Fruit fly (Drosophila melanogaster) whole organism: ENCODE data around the gene eas.

Experiments used
- CG8478 ChIP-seq: fragments of >200 bp; optimal IDR thresholded peaks from 2 replicates; lab custom pipeline; 2018; ENCODE audit warnings: inconsistent platforms
- Dll ChIP-seq: fragments of >200 bp; optimal IDR thresholded peaks from 2 replicates; lab custom pipeline; 2017
- EcR ChIP-seq, 2 experiments: fragments of >200 bp; optimal IDR thresholded peaks; 2 replicates each; lab custom pipeline; 2017; ENCODE audit warnings: missing biosample characterization in 2 of 2, missing genetic modification characterization in 2 of 2, missing genetic modification reagents in 2 of 2
- pan ChIP-seq: fragments of >200 bp; optimal IDR thresholded peaks from 2 replicates; lab custom pipeline; 2017
- psq ChIP-seq: fragments of >200 bp; optimal IDR thresholded peaks from 2 replicates; lab custom pipeline; 2017
- usp ChIP-seq: fragments of >200 bp; optimal IDR thresholded peaks from 2 replicates; lab custom pipeline; 2017; ENCODE audit warnings: missing biosample characterization, missing genetic modification characterization, mixed read lengths

The eas gene

dm6 chrX:16281305-16281704, 3.2 kb downstream of the eas start:
- TF ChIP-seq usp (GFP tag; lab: Kevin White, UChicago) (no peak), Dll (lab: Kevin White, UChicago) (no peak), psq (no peak), pan (lab: Kevin White, UChicago) (no peak), EcR (GFP tag; optimal IDR thresholded peaks at IDR 0.05; lab: Kevin White, UChicago) (no peak), CG8478 (lab: Kevin White, UChicago) (no peak)

DNA sequence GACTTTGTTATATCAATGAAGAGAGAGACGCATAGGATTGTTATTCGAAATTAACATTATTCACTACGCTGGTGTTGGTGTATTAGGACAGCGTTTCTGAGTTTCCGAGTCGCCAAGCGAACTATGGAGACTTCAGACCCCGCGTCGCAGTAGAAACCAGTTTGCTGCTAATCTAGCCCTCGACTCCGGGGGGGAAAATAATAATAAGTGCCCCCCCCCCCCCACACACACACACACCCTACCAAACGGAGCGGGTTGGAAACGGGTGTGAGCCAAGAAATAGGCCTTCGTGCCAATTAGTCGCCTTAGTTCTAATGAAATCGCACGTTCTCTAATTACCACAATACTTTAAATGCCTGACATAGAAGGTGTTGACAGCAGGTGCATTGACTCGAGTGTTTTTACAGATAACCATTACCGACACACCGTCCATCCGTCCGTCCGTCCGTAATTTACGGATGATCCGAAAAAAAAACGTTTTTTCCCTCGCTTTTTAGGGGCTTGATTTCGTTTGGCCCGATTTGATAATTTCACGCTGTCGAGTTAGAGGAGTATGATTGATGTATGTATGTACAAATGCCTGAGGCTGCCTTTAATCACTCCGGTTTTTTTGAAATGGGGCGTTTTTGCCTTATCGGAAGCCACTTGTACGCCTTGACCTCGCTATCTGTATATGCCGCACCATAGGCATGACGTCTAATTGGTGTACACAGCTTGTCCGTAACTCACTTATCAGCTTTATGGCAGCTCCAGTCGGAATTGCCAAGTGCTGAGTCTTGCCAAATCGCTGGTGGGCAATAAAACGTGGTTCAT, 3.8 kb downstream of the eas start:
- TF ChIP-seq psq (no peak), usp (GFP tag; lab: Kevin White, UChicago) (no peak), EcR (GFP tag; optimal IDR thresholded peaks at IDR 0.05; lab: Kevin White, UChicago) (no peak), CG8478 (lab: Kevin White, UChicago) (no peak), pan (lab: Kevin White, UChicago) (no peak), Dll (lab: Kevin White, UChicago) (no peak)

DNA sequence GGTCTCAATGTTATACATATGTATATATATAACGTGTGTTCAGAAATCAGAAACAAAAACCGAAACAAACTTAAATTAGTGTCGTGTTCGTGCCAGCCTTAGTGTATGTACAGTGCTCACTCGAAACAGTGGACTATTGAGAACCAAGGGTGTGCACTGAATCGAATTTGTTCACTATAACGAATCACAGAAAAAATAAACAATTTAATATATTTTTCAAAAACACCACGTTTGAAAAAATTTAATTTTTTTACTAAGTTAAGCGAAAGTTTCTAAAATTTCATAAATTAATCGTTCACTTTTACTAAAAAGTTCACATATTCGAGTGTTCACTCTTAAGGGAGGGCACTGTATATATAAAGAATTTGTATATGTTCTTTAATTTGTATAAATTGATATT, 7.1 kb downstream of the eas start:
- no peak for TF ChIP-seq EcR (GFP tag; optimal IDR thresholded peaks at IDR 0.05; lab: Kevin White, UChicago)
- no peak for TF ChIP-seq usp (GFP tag; lab: Kevin White, UChicago)
- TF ChIP-seq pan (lab: Kevin White, UChicago), result no peak
- no peak for TF ChIP-seq psq
- TF ChIP-seq Dll (lab: Kevin White, UChicago), result no peak
- TF ChIP-seq CG8478 (lab: Kevin White, UChicago), result no peak

DNA sequence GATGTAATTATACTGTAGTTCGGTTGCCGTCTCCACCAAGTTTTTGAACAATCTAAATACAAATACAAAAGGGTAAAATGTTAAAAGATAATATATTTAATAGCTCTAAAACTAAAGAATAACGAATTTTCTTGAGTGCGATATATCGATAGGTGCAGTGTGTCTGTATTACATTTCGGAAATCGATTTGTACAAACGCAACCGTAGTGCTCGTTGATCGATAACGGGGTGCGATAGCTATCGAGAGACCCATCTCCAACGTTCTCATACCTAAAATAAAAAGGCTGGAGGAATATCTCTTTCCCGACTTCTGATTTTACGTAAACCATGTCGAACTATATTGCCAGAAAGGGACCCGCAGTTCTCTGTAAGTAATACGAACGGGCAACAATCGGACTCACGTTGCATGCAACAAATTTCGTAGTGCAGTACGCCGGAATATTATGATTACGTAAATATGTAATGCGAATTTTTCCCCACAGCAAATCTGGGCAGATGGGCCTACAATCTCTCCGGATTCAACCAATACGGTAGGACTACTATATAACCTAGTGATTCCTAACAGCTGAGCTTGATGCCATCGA, 8.0 kb downstream of the eas start, which contains the start of gene UQCR-14:
Gene UQCR-14 (plus strand): TSS at position 206 of the 584 bp plus-strand sequence.
- TF ChIP-seq usp (GFP tag; lab: Kevin White, UChicago) (no peak), EcR (GFP tag; optimal IDR thresholded peaks at IDR 0.05; lab: Kevin White, UChicago) (no peak), Dll (lab: Kevin White, UChicago) (no peak), CG8478 (lab: Kevin White, UChicago) (no peak), psq (no peak), pan (lab: Kevin White, UChicago) (no peak)

- TF ChIP-seq usp (GFP tag; lab: Kevin White, UChicago), result no peak
Observed at dm6 chrX:16288492-16288964, 10.4 kb downstream of the eas start, which contains the start of the genes CG32576 and caz. CG32576 (minus strand) TSS chrX:16288533. caz (plus strand) TSS chrX:16288810.

DNA sequence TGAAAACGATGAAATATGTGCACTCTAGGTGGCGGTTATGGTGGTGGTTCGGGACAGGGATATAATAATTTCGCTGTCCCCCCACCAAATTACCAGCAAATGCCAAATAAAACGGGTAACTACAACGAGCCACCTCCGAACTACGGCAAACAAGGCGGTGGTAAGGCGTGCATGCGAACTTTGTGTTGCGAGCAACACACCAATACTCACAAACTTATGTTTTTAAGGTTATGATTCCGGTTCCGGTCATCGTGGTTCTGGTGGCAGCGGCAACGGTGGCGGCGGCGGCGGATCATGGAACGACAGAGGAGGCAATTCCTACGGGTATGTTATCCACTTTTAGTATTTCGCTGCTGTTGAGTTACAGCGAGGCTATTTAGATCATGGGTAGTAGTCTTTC, 10.9 kb downstream of the eas start:
- TF ChIP-seq EcR (GFP tag; optimal IDR thresholded peaks at IDR 0.05; lab: Kevin White, UChicago) (no peak), usp (GFP tag; lab: Kevin White, UChicago) (no peak), psq (no peak), Dll (lab: Kevin White, UChicago) (no peak), pan (lab: Kevin White, UChicago) (no peak)

- TF ChIP-seq EcR (GFP tag; optimal IDR thresholded peaks at IDR 0.05; lab: Kevin White, UChicago) (no peak), CG8478 (lab: Kevin White, UChicago) (no peak), Dll (lab: Kevin White, UChicago) (no peak), usp (GFP tag; lab: Kevin White, UChicago) (no peak), psq (no peak), pan (lab: Kevin White, UChicago) (no peak)
Observed at dm6 chrX:16292646-16293045, 14.5 kb downstream of the eas start.

- TF ChIP-seq pan (lab: Kevin White, UChicago) (no peak), Dll (lab: Kevin White, UChicago) (no peak), usp (GFP tag; lab: Kevin White, UChicago) (no peak), CG8478 (lab: Kevin White, UChicago) (no peak), psq (no peak), EcR (GFP tag; optimal IDR thresholded peaks at IDR 0.05; lab: Kevin White, UChicago) (no peak)
Observed at dm6 chrX:16296423-16297292, 18.5 kb downstream of the eas start, which contains the start of gene CG3632. CG3632 (plus strand) TSS chrX:16296671.

dm6 chrX:16297618-16298017, 19.5 kb downstream of the eas start, which contains the start of gene ERp44:
ERp44 (minus strand) TSS chrX:16297718.
- no peak for TF ChIP-seq pan (lab: Kevin White, UChicago)
- no peak for TF ChIP-seq psq
- no peak for TF ChIP-seq EcR (GFP tag; optimal IDR thresholded peaks at IDR 0.05; lab: Kevin White, UChicago)
- no peak for TF ChIP-seq Dll (lab: Kevin White, UChicago)
- TF ChIP-seq CG8478 (lab: Kevin White, UChicago), result no peak
- TF ChIP-seq usp (GFP tag; lab: Kevin White, UChicago), result no peak

dm6 chrX:16303636-16304035, 25.5 kb downstream of the eas start, which contains the start of gene CG3679:
CG3679 (plus strand) TSS chrX:16303870.
- TF ChIP-seq usp (GFP tag; lab: Kevin White, UChicago), result no peak
- TF ChIP-seq EcR (GFP tag; optimal IDR thresholded peaks at IDR 0.05; lab: Kevin White, UChicago), result no peak
- no peak for TF ChIP-seq Dll (lab: Kevin White, UChicago)
- TF ChIP-seq CG8478 (lab: Kevin White, UChicago), result no peak
